Worm (Caenorhabditis elegans) whole organism, young adult: Measurements from ENCODE around the gene dnj-25.

Source experiments
- B0035.1 ChIP-seq: sonication (generic microtip); optimal IDR thresholded peaks from 2 replicates; lab custom pipeline; 2016; ENCODE audit warnings: missing genetic modification characterization, mild to moderate bottlenecking, missing compliant biosample characterization, missing genotype, missing genetic modification reagents
- B0336.3 ChIP-seq: fragments of 200-800 bp; sonication (Bioruptor generic); IDR thresholded peaks from 2 replicates; pipeline ENCODE4 v1.3.6; 2022; ENCODE audit warnings: missing genetic modification characterization, missing compliant biosample characterization
- F22D6.2 ChIP-seq: sonication (generic microtip); optimal IDR thresholded peaks from 2 replicates; lab custom pipeline; 2016; ENCODE audit warnings: mild to moderate bottlenecking, missing genetic modification characterization, missing compliant biosample characterization
- Y56A3A.18 ChIP-seq: fragments of 200-800 bp; sonication (Bioruptor generic); IDR thresholded peaks from 2 replicates; pipeline ENCODE4 v1.3.6; 2022; ENCODE audit warnings: missing genetic modification reagents, missing genetic modification characterization, missing compliant biosample characterization
- Y67H2A.10 ChIP-seq: fragments of 200-800 bp; sonication (Bioruptor generic); conservative IDR thresholded peaks from 2 replicates; pipeline ENCODE4 v1.3.6; 2022; ENCODE audit warnings: missing genetic modification reagents, missing genetic modification characterization, missing compliant biosample characterization
- Y79H2A.3 ChIP-seq: fragments of 200-800 bp; sonication (Bioruptor generic); conservative IDR thresholded peaks from 2 replicates; pipeline ENCODE4 v1.3.6; 2022; ENCODE audit warnings: missing genetic modification reagents, missing genetic modification characterization, missing compliant biosample characterization
- ZK185.1 ChIP-seq: sonication (generic microtip); optimal IDR thresholded peaks from 2 replicates; lab custom pipeline; 2016; ENCODE audit warnings: mild to moderate bottlenecking, missing genetic modification characterization, missing compliant biosample characterization; ENCODE audit not compliant: poor library complexity, severe bottlenecking
- ama-1 ChIP-seq, 3 experiments: fragments of 150-350 bp in 1 of 3; sonication (generic microtip) in 2 of 3; optimal IDR thresholded peaks; 2 replicates each; lab custom pipeline; 2014 to 2018; ENCODE audit warnings: missing biosample characterization in 2 of 3, missing genetic modification characterization in 2 of 3, missing genetic modification reagents in 2 of 3
- atf-7 ChIP-seq: sonication (generic microtip); optimal IDR thresholded peaks from 2 replicates; lab custom pipeline; 2017; ENCODE audit warnings: mild to moderate bottlenecking, missing genetic modification characterization, missing compliant biosample characterization
- attf-5 ChIP-seq: fragments of 200-800 bp; sonication (Bioruptor generic); optimal IDR thresholded peaks from 2 replicates; lab custom pipeline; 2018; ENCODE audit warnings: mild to moderate bottlenecking, missing genetic modification characterization, missing compliant biosample characterization
- attf-6 ChIP-seq: fragments of 200-800 bp; sonication (Bioruptor generic); IDR thresholded peaks from 2 replicates; pipeline ENCODE4 v1.3.6; 2022; ENCODE audit warnings: missing genetic modification reagents, missing genetic modification characterization, missing compliant biosample characterization
- cebp-1 ChIP-seq, 2 experiments: fragments of 200-800 bp in 1 of 2; sonication (Bioruptor generic) in 1 of 2; sonication (generic microtip) in 1 of 2; IDR thresholded peaks in 1 of 2; optimal IDR thresholded peaks in 1 of 2; 2 replicates each; pipeline versions ENCODE4 v1.3.6 to Lab custom; 2017 to 2022; ENCODE audit warnings: missing compliant biosample characterization in 2 of 2, missing genetic modification characterization in 2 of 2, mild to moderate bottlenecking in 1 of 2, missing genetic modification reagents in 1 of 2, moderate library complexity in 1 of 2
- cebp-2 ChIP-seq: fragments of 200-800 bp; sonication (Bioruptor generic); IDR thresholded peaks from 2 replicates; pipeline ENCODE4 v1.3.6; 2022; ENCODE audit warnings: missing genetic modification characterization, missing compliant biosample characterization
- ceh-27 ChIP-seq: fragments of 200-800 bp; sonication (Bioruptor generic); optimal IDR thresholded peaks from 2 replicates; lab custom pipeline; 2018; ENCODE audit warnings: mild to moderate bottlenecking, missing genetic modification characterization, moderate library complexity, missing compliant biosample characterization
- dpff-1 ChIP-seq: sonication (generic microtip); optimal IDR thresholded peaks from 2 replicates; lab custom pipeline; 2017; ENCODE audit warnings: mild to moderate bottlenecking, missing genetic modification characterization, missing compliant biosample characterization
- egrh-3 ChIP-seq: fragments of 200-800 bp; sonication (Bioruptor generic); IDR thresholded peaks from 2 replicates; pipeline ENCODE4 v1.3.6; 2022; ENCODE audit warnings: missing genetic modification reagents, missing genetic modification characterization, missing compliant biosample characterization
- hlh-26 ChIP-seq: fragments of 200-800 bp; sonication (Bioruptor generic); conservative IDR thresholded peaks from 2 replicates; pipeline ENCODE4 v1.3.6; 2022; ENCODE audit warnings: missing genetic modification reagents, missing genetic modification characterization, missing compliant biosample characterization
- hmg-1.2 ChIP-seq: fragments of 200-800 bp; sonication (Bioruptor generic); IDR thresholded peaks from 2 replicates; pipeline ENCODE4 v1.3.6; 2022; ENCODE audit warnings: missing genetic modification reagents, missing genetic modification characterization, missing compliant biosample characterization
- hsf-1 ChIP-seq: fragments of 200-800 bp; sonication (Bioruptor generic); IDR thresholded peaks from 2 replicates; pipeline ENCODE4 v1.3.6; 2022; ENCODE audit warnings: missing genetic modification reagents, missing genetic modification characterization, missing compliant biosample characterization
- let-607 ChIP-seq, 2 experiments: fragments of 200-800 bp in 1 of 2; sonication (Bioruptor generic) in 1 of 2; sonication (generic microtip) in 1 of 2; optimal IDR thresholded peaks; 2 replicates each; lab custom pipeline; 2016 to 2018; ENCODE audit warnings: mild to moderate bottlenecking in 2 of 2, missing compliant biosample characterization in 2 of 2, missing genetic modification characterization in 2 of 2, moderate library complexity in 2 of 2, missing genotype in 1 of 2
- lin-26 ChIP-seq: fragments of 200-800 bp; sonication (Bioruptor generic); IDR thresholded peaks from 2 replicates; pipeline ENCODE4 v1.3.6; 2022; ENCODE audit warnings: missing genetic modification reagents, missing genetic modification characterization, missing compliant biosample characterization
- lin-40 ChIP-seq: sonication (generic microtip); optimal IDR thresholded peaks from 2 replicates; lab custom pipeline; 2016; ENCODE audit warnings: missing genetic modification characterization, mild to moderate bottlenecking, missing compliant biosample characterization, missing genotype, missing genetic modification reagents
- madf-10 ChIP-seq: sonication (generic microtip); optimal IDR thresholded peaks from 2 replicates; lab custom pipeline; 2016; ENCODE audit warnings: mild to moderate bottlenecking, missing genetic modification characterization, missing compliant biosample characterization
- nfya-1 ChIP-seq: sonication (generic microtip); optimal IDR thresholded peaks from 2 replicates; lab custom pipeline; 2017; ENCODE audit warnings: antibody characterized with exemption, missing compliant biosample characterization, missing genetic modification characterization, borderline replicate concordance; ENCODE audit not compliant: insufficient read depth
- nfya-2 ChIP-seq: fragments of 200-800 bp; sonication (Bioruptor generic); IDR thresholded peaks from 2 replicates; pipeline ENCODE4 v1.3.6; 2022; ENCODE audit warnings: missing genetic modification reagents, missing genetic modification characterization, missing compliant biosample characterization
- nhr-120 ChIP-seq: fragments of 200-800 bp; sonication (Bioruptor generic); IDR thresholded peaks from 2 replicates; pipeline ENCODE4 v1.3.6; 2022; ENCODE audit warnings: missing genetic modification characterization, missing compliant biosample characterization
- repo-1 ChIP-seq: sonication (generic microtip); optimal IDR thresholded peaks from 2 replicates; lab custom pipeline; 2017; ENCODE audit warnings: mild to moderate bottlenecking, missing genetic modification characterization, missing compliant biosample characterization
- snpc-1.3 ChIP-seq: sonication (generic microtip); optimal IDR thresholded peaks from 2 replicates; lab custom pipeline; 2017; ENCODE audit warnings: missing genetic modification characterization, mild to moderate bottlenecking, missing compliant biosample characterization, antibody characterized with exemption, moderate library complexity, missing genotype, missing genetic modification reagents; ENCODE audit not compliant: insufficient read depth
- snpc-4 ChIP-seq, 5 experiments: fragments of 150-350 bp in 1 of 5; sonication (generic microtip) in 4 of 5; optimal IDR thresholded peaks; 2 replicates each; lab custom pipeline; 2014 to 2018; ENCODE audit warnings: missing genetic modification characterization in 5 of 5, missing biosample characterization in 3 of 5, antibody characterized with exemption in 2 of 5, mild to moderate bottlenecking in 2 of 5, missing compliant biosample characterization in 2 of 5, missing genotype in 2 of 5, moderate library complexity in 2 of 5, missing genetic modification reagents in 1 of 5
- somi-1 ChIP-seq: fragments of 200-800 bp; sonication (Bioruptor generic); optimal IDR thresholded peaks from 2 replicates; lab custom pipeline; 2018; ENCODE audit warnings: mild to moderate bottlenecking, missing genetic modification characterization, missing compliant biosample characterization
- tlf-1 ChIP-seq: fragments of 200-800 bp; sonication (Bioruptor generic); optimal IDR thresholded peaks from 2 replicates; lab custom pipeline; 2018; ENCODE audit warnings: mild to moderate bottlenecking, missing genetic modification characterization, missing compliant biosample characterization
- zim-3 ChIP-seq: sonication (generic microtip); optimal IDR thresholded peaks from 2 replicates; lab custom pipeline; 2017; ENCODE audit warnings: mild to moderate bottlenecking, missing genetic modification characterization, moderate library complexity, missing compliant biosample characterization
- ztf-18 ChIP-seq: sonication (generic microtip); optimal IDR thresholded peaks from 2 replicates; lab custom pipeline; 2016; ENCODE audit warnings: missing genotype, mild to moderate bottlenecking, missing genetic modification characterization, missing compliant biosample characterization

The dnj-25 gene

ce11 chrV:20783642-20784041, 39.5 kb upstream of the dnj-25 start (continued):
- TF ChIP-seq repo-1: peak; percentile 36
- TF ChIP-seq hmg-1.2: 0 out of 2 replicates have a peak, but pooled peaks have one; percentile 13

ce11 chrV:20782188-20782587, 38.0 kb upstream of the dnj-25 start:
- TF ChIP-seq madf-10 (tag; lab: Kevin White, UChicago) (peak; percentile 96), lin-40 (tag; lab: Kevin White, UChicago) (peak; percentile 31), Y79H2A.3 (GFP tag; lab: Robert Waterston, UW) (no peak), atf-7 (tag; lab: Kevin White, UChicago) (peak; percentile 25), somi-1 (peak; percentile 5), cebp-1 (GFP tag; IDR thresholded peaks at IDR 0.05; lab: Robert Waterston, UW) (no peak), cebp-1 (tag; optimal IDR thresholded peaks at IDR 0.05; lab: Kevin White, UChicago) (peak; percentile 22), ama-1 (optimal IDR thresholded peaks at IDR 0.05; lab: Kevin White, UChicago) (no peak), ama-1 (GFP tag; optimal IDR thresholded peaks at IDR 0.05; lab: Kevin White, UChicago) (peak in 1 of 2 experiments; percentile 61), let-607 (tag; optimal IDR thresholded peaks at IDR 0.05; lab: Kevin White, UChicago) (peak in 1 of 2 experiments; percentile 12), nhr-120 (GFP tag; lab: Robert Waterston, UW) (no peak), Y56A3A.18 (GFP tag; lab: Robert Waterston, UW) (no peak), ceh-27 (peak; percentile 11)

- TF ChIP-seq attf-6 (GFP tag; lab: Robert Waterston, UW): no peak
- TF ChIP-seq snpc-4 (GFP tag; optimal IDR thresholded peaks at IDR 0.05; lab: Kevin White, UChicago): no peak
- TF ChIP-seq snpc-4 (tag; optimal IDR thresholded peaks at IDR 0.05; lab: Kevin White, UChicago): no peak
- TF ChIP-seq hlh-26 (GFP tag; lab: Robert Waterston, UW): no peak
- TF ChIP-seq hsf-1 (GFP tag; lab: Robert Waterston, UW): no peak
- no peak for TF ChIP-seq F22D6.2 (tag; lab: Kevin White, UChicago)
- no peak for TF ChIP-seq B0336.3
- TF ChIP-seq repo-1: no peak
- no peak for TF ChIP-seq egrh-3 (GFP tag; lab: Robert Waterston, UW)
- TF ChIP-seq nfya-1 (tag; lab: Kevin White, UChicago): no peak
- no peak for TF ChIP-seq B0035.1 (tag; lab: Kevin White, UChicago)
- TF ChIP-seq atf-7 (tag; lab: Kevin White, UChicago): no peak
- TF ChIP-seq snpc-1.3 (tag; lab: Kevin White, UChicago): no peak
Measured at ce11 chrV:20781346-20781952, 37.3 kb upstream of the dnj-25 start.

ce11 chrV:20780400-20780799, 36.3 kb upstream of the dnj-25 start, which contains the start of gene hif-1:
Gene hif-1, plus strand, starts transcription at chrV:20780407.
- no peak for TF ChIP-seq snpc-4 (GFP tag; optimal IDR thresholded peaks at IDR 0.05; lab: Kevin White, UChicago)
- TF ChIP-seq snpc-4 (tag; optimal IDR thresholded peaks at IDR 0.05; lab: Kevin White, UChicago): no peak
- TF ChIP-seq attf-5 (GFP tag; lab: Kevin White, UChicago): no peak
- no peak for TF ChIP-seq dpff-1
- no peak for TF ChIP-seq cebp-2 (GFP tag; lab: Robert Waterston, UW)
- TF ChIP-seq nfya-2 (GFP tag; lab: Robert Waterston, UW): no peak
- no peak for TF ChIP-seq tlf-1 (GFP tag; lab: Kevin White, UChicago)
- 0 out of 2 replicates have a peak, but pooled peaks have one; percentile 2 for TF ChIP-seq Y56A3A.18 (GFP tag; lab: Robert Waterston, UW)
- TF ChIP-seq lin-26 (GFP tag; lab: Robert Waterston, UW): no peak
- TF ChIP-seq cebp-1 (GFP tag; IDR thresholded peaks at IDR 0.05; lab: Robert Waterston, UW): no peak
- peak; percentile 10 for TF ChIP-seq cebp-1 (tag; optimal IDR thresholded peaks at IDR 0.05; lab: Kevin White, UChicago)
- TF ChIP-seq zim-3 (tag; lab: Kevin White, UChicago): no peak
- TF ChIP-seq ama-1 (optimal IDR thresholded peaks at IDR 0.05; lab: Kevin White, UChicago): peak; percentile 59
- no peak for TF ChIP-seq ama-1 (GFP tag; optimal IDR thresholded peaks at IDR 0.05; lab: Kevin White, UChicago)
- TF ChIP-seq ZK185.1 (tag; lab: Kevin White, UChicago): no peak
- TF ChIP-seq Y67H2A.10 (GFP tag; lab: Robert Waterston, UW): no peak
- no peak for TF ChIP-seq ztf-18
